Worm (Caenorhabditis elegans) whole organism, L3 larva: Measurements from ENCODE around the gene C18D11.1.

ENCODE experiments used
- ama-1 ChIP-seq: fragments of 150-350 bp; optimal IDR thresholded peaks from 2 replicates; lab custom pipeline; 2018
- lin-15B ChIP-seq: fragments of 150-350 bp; optimal IDR thresholded peaks from 2 replicates; lab custom pipeline; 2014; ENCODE audit warnings: missing biosample characterization, missing genetic modification characterization
- mml-1 ChIP-seq: fragments of 150-350 bp; sonication (generic microtip); optimal IDR thresholded peaks from 3 replicates; lab custom pipeline; 2014; ENCODE audit warnings: missing biosample characterization, missing genetic modification characterization
- nhr-43 ChIP-seq: sonication (generic microtip); optimal IDR thresholded peaks from 2 replicates; lab custom pipeline; 2016; ENCODE audit warnings: mild to moderate bottlenecking, missing genetic modification characterization, missing compliant biosample characterization; ENCODE audit not compliant: poor library complexity, severe bottlenecking
- pqm-1 ChIP-seq: fragments of 150-350 bp; optimal IDR thresholded peaks from 2 replicates; lab custom pipeline; 2017; ENCODE audit warnings: missing biosample characterization, missing genetic modification characterization, inconsistent platforms

DNA sequence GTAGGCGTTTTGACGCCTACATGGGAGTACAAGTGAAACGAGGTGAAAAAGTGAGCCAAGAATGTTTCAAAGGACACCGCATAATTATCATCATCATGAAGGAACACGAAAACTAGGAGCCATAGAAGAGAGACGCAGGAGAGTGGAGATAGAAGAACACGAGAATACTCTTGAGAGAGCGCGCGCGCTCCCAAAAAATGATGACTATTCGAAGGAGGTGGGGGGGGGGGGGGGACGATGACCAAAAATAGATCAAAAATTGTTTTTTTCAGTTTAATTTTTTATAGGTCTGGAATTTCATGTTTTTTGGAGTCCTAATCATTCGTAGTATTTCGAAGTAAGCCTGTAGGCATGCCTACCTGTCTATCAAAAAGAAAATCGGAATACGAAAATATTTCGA lies 20.4 kb downstream of the C18D11.1 start:
- TF ChIP-seq nhr-43 (tag; lab: Kevin White, UChicago) (no peak), pqm-1 (tag; lab: Kevin White, UChicago) (no peak), ama-1 (lab: Kevin White, UChicago) (no peak), mml-1 (tag; lab: Kevin White, UChicago) (no peak), lin-15B (no peak)
